Worm (Caenorhabditis elegans) whole organism, L4 larva: ENCODE results near the gene T06A10.106.
"Not testable (repeated sequence)": the region's sequence is repeated elsewhere in the genome, so short reads cannot be mapped to it uniquely, and the experiment has no call there.

Source experiments
- F10B5.3 ChIP-seq: sonication (generic microtip); optimal IDR thresholded peaks from 2 replicates; lab custom pipeline; 2016; ENCODE audit warnings: mild to moderate bottlenecking, missing genetic modification characterization, missing compliant biosample characterization
- F26F4.8 ChIP-seq: fragments of 200-800 bp; sonication (Bioruptor generic); conservative IDR thresholded peaks from 2 replicates; pipeline ENCODE4 v1.3.6; 2022; ENCODE audit warnings: missing genetic modification characterization, missing compliant biosample characterization
- F49E8.2 ChIP-seq: sonication (generic microtip); optimal IDR thresholded peaks from 2 replicates; lab custom pipeline; 2016; ENCODE audit warnings: missing compliant biosample characterization, mild to moderate bottlenecking, missing genetic modification characterization, borderline replicate concordance
- T26A8.4 ChIP-seq: fragments of 200-800 bp; sonication (Bioruptor generic); IDR thresholded peaks from 2 replicates; pipeline ENCODE4 v1.3.6; 2022; ENCODE audit warnings: missing genetic modification characterization, missing compliant biosample characterization
- Y105C5A.15 ChIP-seq: fragments of 200-800 bp; sonication (Bioruptor generic); IDR thresholded peaks from 2 replicates; pipeline ENCODE4 v1.3.6; 2022; ENCODE audit warnings: missing genetic modification characterization, missing compliant biosample characterization
- Y48G9A.11 ChIP-seq: fragments of 200-800 bp; sonication (Bioruptor generic); IDR thresholded peaks from 2 replicates; pipeline ENCODE4 v1.3.6; 2022; ENCODE audit warnings: missing genetic modification reagents, missing genetic modification characterization, missing compliant biosample characterization
- ceh-62 ChIP-seq: sonication (generic microtip); optimal IDR thresholded peaks from 2 replicates; lab custom pipeline; 2017; ENCODE audit warnings: missing biosample characterization, missing genetic modification characterization
- ces-1 ChIP-seq: fragments of 150-350 bp; sonication (generic microtip); optimal IDR thresholded peaks from 4 replicates; lab custom pipeline; 2014; ENCODE audit warnings: missing biosample characterization, missing genetic modification reagents, missing genetic modification characterization
- cey-2 ChIP-seq: sonication (generic microtip); optimal IDR thresholded peaks from 3 replicates; lab custom pipeline; 2017; ENCODE audit warnings: missing genetic modification characterization, mild to moderate bottlenecking, missing compliant biosample characterization, antibody characterized with exemption, borderline replicate concordance; ENCODE audit not compliant: insufficient read depth
- ctbp-1 ChIP-seq: fragments of 200-800 bp; sonication (Bioruptor generic); IDR thresholded peaks from 2 replicates; pipeline ENCODE4 v1.3.6; 2022; ENCODE audit warnings: missing genetic modification reagents, missing genetic modification characterization, missing compliant biosample characterization
- daf-16 ChIP-seq, 3 experiments: sonication (generic microtip); optimal IDR thresholded peaks; 2 replicates each; lab custom pipeline; 2016 to 2017; ENCODE audit warnings: missing genetic modification characterization in 3 of 3, missing genetic modification reagents in 3 of 3, mild to moderate bottlenecking in 2 of 3, missing compliant biosample characterization in 2 of 3, missing biosample characterization in 1 of 3, moderate library complexity in 1 of 3
- dmd-9 ChIP-seq: fragments of 200-800 bp; sonication (Bioruptor generic); IDR thresholded peaks from 2 replicates; pipeline ENCODE4 v1.3.6; 2022; ENCODE audit warnings: missing genetic modification reagents, missing genetic modification characterization, missing compliant biosample characterization
- duxl-1 ChIP-seq: sonication (generic microtip); optimal IDR thresholded peaks from 2 replicates; lab custom pipeline; 2016; ENCODE audit warnings: mild to moderate bottlenecking, missing genetic modification characterization, moderate library complexity, missing compliant biosample characterization; ENCODE audit not compliant: poor library complexity
- dve-1 ChIP-seq: sonication (generic microtip); optimal IDR thresholded peaks from 2 replicates; lab custom pipeline; 2017; ENCODE audit warnings: antibody characterized with exemption, mild to moderate bottlenecking, missing genetic modification characterization, missing compliant biosample characterization; ENCODE audit not compliant: insufficient read depth
- egl-43 ChIP-seq: fragments of 200-800 bp; sonication (Bioruptor generic); IDR thresholded peaks from 2 replicates; pipeline ENCODE4 v1.3.6; 2022; ENCODE audit warnings: missing genetic modification reagents, missing genetic modification characterization, missing compliant biosample characterization
- lim-7 ChIP-seq: fragments of 200-800 bp; sonication (Bioruptor generic); IDR thresholded peaks from 2 replicates; pipeline ENCODE4 v1.3.6; 2022; ENCODE audit warnings: missing genetic modification characterization, missing compliant biosample characterization
- lin-38 ChIP-seq: fragments of 200-800 bp; sonication (Bioruptor generic); IDR thresholded peaks from 2 replicates; pipeline ENCODE4 v1.3.6; 2022; ENCODE audit warnings: missing genetic modification reagents, missing genetic modification characterization, missing compliant biosample characterization
- madf-9 ChIP-seq: fragments of 200-800 bp; sonication (Bioruptor generic); conservative IDR thresholded peaks from 2 replicates; pipeline ENCODE4 v1.3.6; 2022; ENCODE audit warnings: missing genetic modification reagents, missing genetic modification characterization, missing compliant biosample characterization
- mxl-3 ChIP-seq: fragments of 200-800 bp; sonication (Bioruptor generic); optimal IDR thresholded peaks from 2 replicates; lab custom pipeline; 2018; ENCODE audit warnings: mild to moderate bottlenecking, missing genetic modification characterization, missing compliant biosample characterization
- nhr-102 ChIP-seq: sonication (generic microtip); optimal IDR thresholded peaks from 2 replicates; lab custom pipeline; 2016; ENCODE audit warnings: mild to moderate bottlenecking, missing genetic modification characterization, moderate library complexity, missing compliant biosample characterization
- nhr-41 ChIP-seq: fragments of 200-800 bp; sonication (Bioruptor generic); IDR thresholded peaks from 2 replicates; pipeline ENCODE4 v1.3.6; 2022; ENCODE audit warnings: missing genetic modification reagents, missing genetic modification characterization, missing compliant biosample characterization
- php-3 ChIP-seq: fragments of 200-800 bp; sonication (Bioruptor generic); IDR thresholded peaks from 2 replicates; pipeline ENCODE4 v1.3.6; 2022; ENCODE audit warnings: missing genetic modification reagents, missing genetic modification characterization, missing compliant biosample characterization
- saeg-2 ChIP-seq: fragments of 200-800 bp; sonication (Bioruptor generic); IDR thresholded peaks from 2 replicates; pipeline ENCODE4 v1.3.6; 2022; ENCODE audit warnings: missing genetic modification reagents, missing genetic modification characterization, missing compliant biosample characterization
- skn-1 ChIP-seq: fragments of 150-350 bp; optimal IDR thresholded peaks from 2 replicates; lab custom pipeline; 2014; ENCODE audit warnings: missing biosample characterization, missing genetic modification characterization
- snpc-1.2 ChIP-seq: fragments of 200-800 bp; sonication (Bioruptor generic); IDR thresholded peaks from 2 replicates; pipeline ENCODE4 v1.3.6; 2022; ENCODE audit warnings: missing genetic modification reagents, missing genetic modification characterization, missing compliant biosample characterization
- tra-1 ChIP-seq: fragments of 200-800 bp; sonication (Bioruptor generic); IDR thresholded peaks from 2 replicates; pipeline ENCODE4 v1.3.6; 2022; ENCODE audit warnings: missing genetic modification reagents, missing genetic modification characterization, missing compliant biosample characterization
- vab-7 ChIP-seq: fragments of 200-800 bp; sonication (Bioruptor generic); IDR thresholded peaks from 2 replicates; pipeline ENCODE4 v1.3.6; 2022; ENCODE audit warnings: missing genetic modification reagents, missing genetic modification characterization, missing compliant biosample characterization
- zfp-2 ChIP-seq: sonication (generic microtip); optimal IDR thresholded peaks from 2 replicates; lab custom pipeline; 2016; ENCODE audit warnings: mild to moderate bottlenecking, missing genetic modification characterization, missing compliant biosample characterization
- zfp-3 ChIP-seq: fragments of 200-800 bp; sonication (Bioruptor generic); conservative IDR thresholded peaks from 2 replicates; pipeline ENCODE4 v1.3.6; 2022; ENCODE audit warnings: missing genetic modification reagents, missing genetic modification characterization, missing compliant biosample characterization
- ztf-7 ChIP-seq: fragments of 150-350 bp; optimal IDR thresholded peaks from 2 replicates; lab custom pipeline; 2014; ENCODE audit warnings: missing biosample characterization, missing genetic modification characterization

The T06A10.106 gene

ce11 chrIV:16845376-16845775 lies 23.4 kb downstream of the T06A10.106 start (continued):
- TF ChIP-seq Y105C5A.15 (GFP tag; lab: Robert Waterston, UW) (peak; percentile 55; the same call in 1 of the 2 replicates), saeg-2 (GFP tag; lab: Robert Waterston, UW) (peak; percentile 94), php-3 (GFP tag; lab: Robert Waterston, UW) (peak; percentile 97), mxl-3 (peak; percentile 1), nhr-102 (tag; lab: Kevin White, UChicago) (peak; percentile 46), ctbp-1 (peak; percentile 94), dve-1 (tag; lab: Kevin White, UChicago) (peak; percentile 37), zfp-3 (GFP tag; lab: Robert Waterston, UW) (peak; percentile 98), Y48G9A.11 (GFP tag; lab: Robert Waterston, UW) (peak; percentile 92), nhr-41 (GFP tag; lab: Robert Waterston, UW) (peak; percentile 90), dmd-9 (GFP tag; lab: Robert Waterston, UW) (peak; percentile 99), T26A8.4 (GFP tag; lab: Robert Waterston, UW) (peak; percentile 98), madf-9 (GFP tag; lab: Robert Waterston, UW) (peak; percentile 94), F10B5.3 (tag; lab: Kevin White, UChicago) (peak; percentile 68), snpc-1.2 (GFP tag; lab: Robert Waterston, UW) (peak; percentile 98), egl-43 (GFP tag; lab: Robert Waterston, UW) (peak; percentile 93)
- TF ChIP-seq, all 104 proteins: peak for 51; not testable (repeated sequence) for 53

DNA sequence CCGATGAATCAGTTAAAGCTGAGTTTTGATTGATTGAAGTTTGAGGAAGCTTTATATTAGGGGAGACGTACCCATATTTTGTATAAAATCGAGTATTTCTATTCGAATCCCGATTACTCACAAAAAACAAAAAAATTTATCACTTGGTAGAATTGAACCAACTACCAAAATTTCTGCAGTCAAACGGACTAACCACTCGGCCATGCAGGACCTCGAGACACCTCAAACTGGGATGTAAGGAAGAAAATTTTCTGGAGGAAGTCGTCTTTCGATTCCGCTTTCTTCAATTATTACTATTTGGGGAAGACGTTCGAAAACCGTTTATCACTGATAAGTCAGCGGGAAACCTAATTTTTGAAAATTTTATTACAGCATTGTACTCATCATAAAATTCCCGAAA lies 25.2 kb downstream of the T06A10.106 start:
- 0 out of 2 replicates have a peak, but pooled peaks have one; percentile 12 for TF ChIP-seq vab-7 (GFP tag; lab: Robert Waterston, UW)
- peak; percentile 21; the same call in 1 of the 2 replicates for TF ChIP-seq lin-38
- TF ChIP-seq lim-7 (GFP tag; lab: Robert Waterston, UW) = peak; percentile 54; the same call in 1 of the 2 replicates
- TF ChIP-seq snpc-1.2 (GFP tag; lab: Robert Waterston, UW) = peak; percentile 90

DNA sequence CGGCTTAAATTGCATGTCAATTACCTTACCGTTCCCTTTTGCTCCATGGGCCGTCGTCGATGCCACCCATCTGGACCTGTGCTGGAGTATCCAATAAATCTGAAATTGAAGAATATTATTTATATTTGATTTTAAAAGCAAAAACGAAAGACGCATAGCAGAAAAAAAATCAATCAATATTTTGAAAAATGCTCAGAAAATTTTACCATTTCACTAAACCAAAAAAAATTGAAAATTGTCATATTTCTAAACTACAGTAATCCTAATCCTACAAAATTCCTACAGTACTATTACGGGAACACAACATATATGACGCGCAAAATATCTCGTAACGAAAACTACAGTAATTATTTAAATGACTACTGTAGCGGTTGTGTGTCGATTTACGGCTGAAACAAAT lies 25.9 kb downstream of the T06A10.106 start, which contains the start of gene Y116A8A.150:
Gene Y116A8A.150, minus strand, starts transcription at position 101 of the 400 bp plus-strand sequence.
- TF ChIP-seq F26F4.8 (GFP tag; lab: Robert Waterston, UW); dve-1 (tag; lab: Kevin White, UChicago); ces-1 (GFP tag; lab: Kevin White, UChicago): not testable (repeated sequence)

- TF ChIP-seq zfp-2 = no peak
- no peak for TF ChIP-seq tra-1 (GFP tag; lab: Robert Waterston, UW)
- no peak for TF ChIP-seq ceh-62 (tag; lab: Kevin White, UChicago)
- no peak for TF ChIP-seq daf-16 (GFP tag; optimal IDR thresholded peaks at IDR 0.05; lab: Kevin White, UChicago)
- no peak for TF ChIP-seq daf-16 (tag; optimal IDR thresholded peaks at IDR 0.05; lab: Kevin White, UChicago)
- no peak for TF ChIP-seq ztf-7
Measured at ce11 chrIV:16831366-16831765, 37.4 kb downstream of the T06A10.106 start, which contains the start of gene clec-194. clec-194 (plus strand) TSS chrIV:16831666.

DNA sequence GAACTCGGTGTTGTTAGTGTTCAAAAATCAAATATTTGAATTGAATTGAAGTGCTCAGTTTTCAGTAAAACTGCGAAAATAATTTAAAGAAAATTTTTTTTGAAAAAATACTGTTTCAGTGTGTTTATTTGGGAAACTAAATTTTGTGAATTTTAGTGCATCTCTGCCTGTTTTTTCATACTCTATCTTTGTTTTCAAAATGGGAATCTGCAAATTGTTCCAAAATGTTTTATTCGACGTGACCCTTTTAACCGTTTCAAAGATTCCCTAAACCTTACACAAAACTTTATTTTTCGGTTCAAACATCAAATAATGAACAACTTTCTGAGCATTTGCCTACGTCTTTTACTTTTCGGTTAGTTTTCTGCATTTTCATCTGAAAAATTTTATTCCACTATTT lies 38.9 kb downstream of the T06A10.106 start, which contains the start of gene Y116A8A.7:
Gene Y116A8A.7, plus strand, starts transcription at position 301 of the 400 bp plus-strand sequence.
- no peak for TF ChIP-seq F49E8.2 (tag; lab: Kevin White, UChicago)
- TF ChIP-seq cey-2 (tag; lab: Kevin White, UChicago) = no peak
- TF ChIP-seq duxl-1 (tag; lab: Kevin White, UChicago) = no peak
- no peak for TF ChIP-seq skn-1 (tag; lab: Kevin White, UChicago)
- no peak for TF ChIP-seq egl-43 (GFP tag; lab: Robert Waterston, UW)
